Fruit fly (Drosophila melanogaster) whole organism, prepupa: ENCODE data around the gene CycD.
A peak's percentile ranks its signal among the peaks of the same experiment; 100 is the strongest.

Experiments used
- Blimp-1 ChIP-seq: fragments of 200-800 bp; sonication (Bioruptor generic); optimal IDR thresholded peaks from 3 replicates; lab custom pipeline; 2017; ENCODE audit warnings: missing biosample characterization, missing genetic modification characterization, mild to moderate bottlenecking, moderate library complexity, missing genetic modification reagents
- CG10631 ChIP-seq: fragments of 200-800 bp; sonication (Bioruptor generic); optimal IDR thresholded peaks from 2 replicates; lab custom pipeline; 2016; ENCODE audit warnings: missing biosample characterization, missing genetic modification characterization
- CG10669 ChIP-seq: fragments of 200-800 bp; sonication (Bioruptor generic); optimal IDR thresholded peaks from 3 replicates; lab custom pipeline; 2018; ENCODE audit warnings: missing biosample characterization, mild to moderate bottlenecking, missing genetic modification characterization, moderate library complexity
- CG11294 ChIP-seq: fragments of 200-800 bp; sonication (Bioruptor generic); IDR thresholded peaks from 2 replicates; pipeline ENCODE4 v1.3.6; 2022; ENCODE audit warnings: missing biosample characterization, missing genetic modification characterization
- CG11902 ChIP-seq: fragments of 200-800 bp; sonication (Bioruptor generic); optimal IDR thresholded peaks from 3 replicates; lab custom pipeline; 2016; ENCODE audit warnings: missing biosample characterization, missing genetic modification characterization
- CG15336 ChIP-seq: fragments of 200-800 bp; sonication (Bioruptor generic); IDR thresholded peaks from 2 replicates; pipeline ENCODE4 v1.3.6; 2022; ENCODE audit warnings: missing biosample characterization, missing genetic modification characterization
- CG1621 ChIP-seq: fragments of 200-800 bp; sonication (Bioruptor generic); optimal IDR thresholded peaks from 3 replicates; lab custom pipeline; 2018; ENCODE audit warnings: missing biosample characterization, mild to moderate bottlenecking, missing genetic modification characterization
- CG3032 ChIP-seq: fragments of 200-800 bp; optimal IDR thresholded peaks from 2 replicates; lab custom pipeline; 2019; ENCODE audit warnings: missing biosample characterization, mild to moderate bottlenecking, missing genetic modification characterization, moderate library complexity
- CG31627 ChIP-seq: fragments of 200-800 bp; sonication (Bioruptor generic); optimal IDR thresholded peaks from 3 replicates; lab custom pipeline; 2016; ENCODE audit warnings: missing biosample characterization, missing genetic modification characterization
- CG34406 ChIP-seq: fragments of 200-800 bp; sonication (Bioruptor generic); optimal IDR thresholded peaks from 3 replicates; lab custom pipeline; 2016; ENCODE audit warnings: missing biosample characterization, missing genetic modification characterization
- CG3919 ChIP-seq: fragments of 200-800 bp; sonication (Bioruptor generic); optimal IDR thresholded peaks from 3 replicates; lab custom pipeline; 2016; ENCODE audit warnings: missing biosample characterization, missing genetic modification characterization
- CG6163 ChIP-seq: fragments of 200-800 bp; sonication (Bioruptor generic); IDR thresholded peaks from 3 replicates; pipeline ENCODE4 v1.3.6; 2022; ENCODE audit warnings: missing biosample characterization, missing genetic modification characterization
- CG6276 ChIP-seq: fragments of 200-800 bp; sonication (Bioruptor generic); optimal IDR thresholded peaks from 2 replicates; lab custom pipeline; 2017; ENCODE audit warnings: missing biosample characterization, mild to moderate bottlenecking, missing genetic modification characterization
- CG6792 ChIP-seq: fragments of 200-800 bp; sonication (Bioruptor generic); optimal IDR thresholded peaks from 3 replicates; lab custom pipeline; 2016; ENCODE audit warnings: missing biosample characterization, missing genetic modification characterization
- CG6854 ChIP-seq: fragments of 200-800 bp; sonication (Bioruptor generic); optimal IDR thresholded peaks from 2 replicates; lab custom pipeline; 2017; ENCODE audit warnings: missing biosample characterization, mild to moderate bottlenecking, missing genetic modification characterization
- CG7368 ChIP-seq: fragments of 200-800 bp; sonication (Bioruptor generic); optimal IDR thresholded peaks from 3 replicates; lab custom pipeline; 2016; ENCODE audit warnings: missing biosample characterization, missing genetic modification characterization
- CG8119 ChIP-seq: fragments of 200-800 bp; sonication (Bioruptor generic); IDR thresholded peaks from 3 replicates; pipeline ENCODE4 v1.3.6; 2022; ENCODE audit warnings: missing biosample characterization, missing genetic modification characterization
- CG8319 ChIP-seq: fragments of 200-800 bp; sonication (Bioruptor generic); optimal IDR thresholded peaks from 3 replicates; lab custom pipeline; 2016; ENCODE audit warnings: missing biosample characterization, missing genetic modification characterization
- CG8632 ChIP-seq: fragments of 200-800 bp; sonication (Bioruptor generic); optimal IDR thresholded peaks from 3 replicates; lab custom pipeline; 2016; ENCODE audit warnings: missing biosample characterization, missing genetic modification characterization
- Eip78C ChIP-seq: fragments of 200-800 bp; sonication (Bioruptor generic); peaks from one replicate; lab custom pipeline; 2016; ENCODE audit warnings: missing biosample characterization, missing genetic modification characterization
- Ets21C ChIP-seq: fragments of 200-800 bp; sonication (Bioruptor generic); optimal IDR thresholded peaks from 3 replicates; lab custom pipeline; 2016; ENCODE audit warnings: missing biosample characterization, missing genetic modification characterization
- Ets96B ChIP-seq: fragments of 200-800 bp; optimal IDR thresholded peaks from 2 replicates; lab custom pipeline; 2019; ENCODE audit warnings: missing biosample characterization, mild to moderate bottlenecking, missing genetic modification characterization, moderate library complexity
- Hr38 ChIP-seq: sonication (Bioruptor generic); optimal IDR thresholded peaks from 2 replicates; lab custom pipeline; 2016; ENCODE audit warnings: missing biosample characterization, missing genetic modification characterization
- Hr4 ChIP-seq: fragments of 200-800 bp; sonication (Bioruptor generic); optimal IDR thresholded peaks from 3 replicates; lab custom pipeline; 2016; ENCODE audit warnings: missing biosample characterization, missing genetic modification characterization
- Met ChIP-seq: fragments of 200-800 bp; sonication (Bioruptor generic); optimal IDR thresholded peaks from 3 replicates; lab custom pipeline; 2016; ENCODE audit warnings: missing biosample characterization, missing genetic modification characterization
- Smox ChIP-seq: fragments of 200-800 bp; sonication (Bioruptor generic); optimal IDR thresholded peaks from 3 replicates; lab custom pipeline; 2016; ENCODE audit warnings: missing biosample characterization, missing genetic modification characterization
- Sox102F ChIP-seq: fragments of 200-800 bp; sonication (Bioruptor generic); optimal IDR thresholded peaks from 2 replicates; lab custom pipeline; 2016; ENCODE audit warnings: missing biosample characterization, mild to moderate bottlenecking, missing genetic modification characterization
- Sox15 ChIP-seq: fragments of 200-800 bp; sonication (Bioruptor generic); optimal IDR thresholded peaks from 3 replicates; lab custom pipeline; 2016; ENCODE audit warnings: missing biosample characterization, missing genetic modification characterization
- acj6 ChIP-seq: fragments of 200-800 bp; sonication (Bioruptor generic); optimal IDR thresholded peaks from 3 replicates; lab custom pipeline; 2016; ENCODE audit warnings: missing biosample characterization, missing genetic modification characterization
- dac ChIP-seq: fragments of 200-800 bp; sonication (Bioruptor generic); optimal IDR thresholded peaks from 2 replicates; lab custom pipeline; 2017; ENCODE audit warnings: missing biosample characterization, mild to moderate bottlenecking, missing genetic modification characterization
- eg ChIP-seq: fragments of 200-800 bp; sonication (Bioruptor generic); IDR thresholded peaks from 3 replicates; pipeline ENCODE4 v1.3.6; 2022; ENCODE audit warnings: missing biosample characterization, missing genetic modification characterization
- fd85E ChIP-seq: fragments of 200-800 bp; sonication (Bioruptor generic); optimal IDR thresholded peaks from 3 replicates; lab custom pipeline; 2016; ENCODE audit warnings: missing biosample characterization, missing genetic modification characterization
- fkh ChIP-seq: fragments of 200-800 bp; sonication (Bioruptor generic); optimal IDR thresholded peaks from 3 replicates; lab custom pipeline; 2017; ENCODE audit warnings: missing biosample characterization, mild to moderate bottlenecking, missing genetic modification characterization, moderate library complexity
- lz ChIP-seq: fragments of 200-800 bp; sonication (Bioruptor generic); optimal IDR thresholded peaks from 3 replicates; lab custom pipeline; 2016; ENCODE audit warnings: missing biosample characterization, missing genetic modification characterization
- pdm3 ChIP-seq: fragments of 200-800 bp; sonication (Bioruptor generic); optimal IDR thresholded peaks from 3 replicates; lab custom pipeline; 2016; ENCODE audit warnings: missing biosample characterization, missing genetic modification characterization
- spab ChIP-seq: fragments of 200-800 bp; sonication (Bioruptor generic); optimal IDR thresholded peaks from 2 replicates; lab custom pipeline; 2017; ENCODE audit warnings: missing biosample characterization, mild to moderate bottlenecking, missing genetic modification characterization, missing genetic modification reagents
- topi ChIP-seq: fragments of 200-800 bp; sonication (Bioruptor generic); optimal IDR thresholded peaks from 3 replicates; lab custom pipeline; 2016; ENCODE audit warnings: missing biosample characterization, missing genetic modification characterization
- vri ChIP-seq: fragments of 200-800 bp; sonication (Bioruptor generic); optimal IDR thresholded peaks from 3 replicates; lab custom pipeline; 2016; ENCODE audit warnings: missing biosample characterization, mild to moderate bottlenecking, missing genetic modification characterization

CycD gene

dm6 chrX:15860479-15860878 lies 49.0 kb downstream of the CycD start (continued):
- TF ChIP-seq spab (GFP tag; lab: Kevin White, UChicago) (peak; percentile 45), CG6792 (GFP tag; lab: Kevin White, UChicago) (no peak), Met (GFP tag; lab: Kevin White, UChicago) (peak; percentile 21), CG8319 (GFP tag; lab: Kevin White, UChicago) (peak; percentile 10), CG3919 (GFP tag; lab: Kevin White, UChicago) (peak; percentile 42), Hr4 (GFP tag; lab: Kevin White, UChicago) (no peak), acj6 (GFP tag; lab: Kevin White, UChicago) (no peak), pdm3 (GFP tag; lab: Kevin White, UChicago) (peak; percentile 26), CG8632 (GFP tag; lab: Kevin White, UChicago) (peak; percentile 36), CG11902 (GFP tag; lab: Kevin White, UChicago) (no peak), eg (no peak; the same call in 2 of the 3 replicates), Ets96B (tag; lab: Kevin White, UChicago) (peak; percentile 51), CG6854 (GFP tag; lab: Kevin White, UChicago) (peak; percentile 9), CG6163 (GFP tag; lab: Robert Waterston, UW) (peak; percentile 84), Blimp-1 (GFP tag; lab: Kevin White, UChicago) (peak; percentile 29), fd85E (GFP tag; lab: Kevin White, UChicago) (no peak), CG6276 (peak; percentile 62), Sox102F (GFP tag; lab: Kevin White, UChicago) (peak; percentile 33), CG1621 (tag; lab: Kevin White, UChicago) (peak; percentile 65), CG34406 (GFP tag; lab: Kevin White, UChicago) (peak; percentile 44), Hr38 (GFP tag; lab: Kevin White, UChicago) (no peak), CG7368 (GFP tag; lab: Kevin White, UChicago) (peak; percentile 54), Smox (GFP tag; lab: Kevin White, UChicago) (no peak), CG15336 (GFP tag; lab: Robert Waterston, UW) (peak; percentile 56), Ets21C (no peak), CG8119 (no peak), fkh (GFP tag; lab: Kevin White, UChicago) (peak; percentile 24), topi (peak; percentile 36), CG3032 (tag; lab: Kevin White, UChicago) (peak; percentile 55), lz (GFP tag; lab: Kevin White, UChicago) (peak; percentile 20), CG11294 (GFP tag; lab: Robert Waterston, UW) (no peak), vri (peak; percentile 64), Eip78C (GFP tag; lab: Kevin White, UChicago) (peak; percentile 38), dac (GFP tag; lab: Kevin White, UChicago) (peak; percentile 40), CG10631 (no peak), Sox15 (no peak)

- TF ChIP-seq CG10669 (GFP tag; lab: Kevin White, UChicago) (no peak), CG6163 (GFP tag; lab: Robert Waterston, UW) (peak; percentile 34; the same call in 1 of the 3 replicates)
These were observed 49.6 kb downstream of the CycD start, which contains the start of gene Gbeta13F for dm6 chrX:15859869-15860268. Gbeta13F (plus strand) TSS chrX:15860115.

dm6 chrX:15859387-15859786 lies 50.1 kb downstream of the CycD start, which contains the start of gene AlkB:
AlkB (minus strand) TSS chrX:15859487.
- TF ChIP-seq CG11294 (GFP tag; lab: Robert Waterston, UW), result no peak
- no peak for TF ChIP-seq CG31627 (GFP tag; lab: Kevin White, UChicago)
- TF ChIP-seq, all 60 proteins: peak for 0
